Fruit fly (Drosophila melanogaster) whole organism, wandering third instar larva: Measurements from ENCODE around the gene CG12111.

Source experiments
- CG32264 ChIP-seq: fragments of 200-800 bp; sonication (Bioruptor generic); optimal IDR thresholded peaks from 2 replicates; lab custom pipeline; 2016; ENCODE audit warnings: missing biosample characterization, missing genetic modification characterization
- HLH106 ChIP-seq: fragments of 200-800 bp; optimal IDR thresholded peaks from 3 replicates; lab custom pipeline; 2019; ENCODE audit warnings: missing biosample characterization, mild to moderate bottlenecking, missing genetic modification characterization, moderate library complexity
- Hr78 ChIP-seq: fragments of >200 bp; optimal IDR thresholded peaks from 2 replicates; lab custom pipeline; 2017; ENCODE audit warnings: missing biosample characterization, missing genetic modification characterization
- Hr83 ChIP-seq: fragments of 200-300 bp; sonication (Bioruptor generic); optimal IDR thresholded peaks from 2 replicates; lab custom pipeline; 2016; ENCODE audit warnings: missing biosample characterization, mild to moderate bottlenecking, missing genetic modification characterization, moderate library complexity; ENCODE audit not compliant: poor library complexity, severe bottlenecking
- Rel ChIP-seq, 2 experiments: fragments of 200-800 bp; sonication (Bioruptor generic) in 1 of 2; optimal IDR thresholded peaks; 2 replicates in 1 of 2; 3 replicates in 1 of 2; lab custom pipeline; 2016 to 2019; ENCODE audit warnings: mild to moderate bottlenecking in 2 of 2, missing biosample characterization in 2 of 2, missing genetic modification characterization in 2 of 2, moderate library complexity in 1 of 2
- dsf ChIP-seq: sonication (Bioruptor generic); optimal IDR thresholded peaks from 2 replicates; lab custom pipeline; 2016; ENCODE audit warnings: missing biosample characterization, missing genetic modification characterization, borderline replicate concordance
- ey ChIP-seq: fragments of 200-800 bp; sonication (Bioruptor generic); optimal IDR thresholded peaks from 2 replicates; lab custom pipeline; 2016; ENCODE audit warnings: missing biosample characterization, missing genetic modification characterization
- pan ChIP-seq: fragments of >200 bp; optimal IDR thresholded peaks from 2 replicates; lab custom pipeline; 2017
- psq ChIP-seq: fragments of 200-800 bp; sonication (Bioruptor generic); optimal IDR thresholded peaks from 3 replicates; lab custom pipeline; 2017; ENCODE audit warnings: missing biosample characterization, mild to moderate bottlenecking, missing genetic modification characterization, moderate library complexity

- TF ChIP-seq CG32264 (GFP tag; lab: Kevin White, UChicago): no peak
- TF ChIP-seq Rel (GFP tag; optimal IDR thresholded peaks at IDR 0.05; lab: Kevin White, UChicago): peak; percentile 23
- peak; percentile 44 for TF ChIP-seq Rel (tag; optimal IDR thresholded peaks at IDR 0.05; lab: Kevin White, UChicago)
- no peak for TF ChIP-seq Hr78
- TF ChIP-seq psq (GFP tag; lab: Kevin White, UChicago): peak; percentile 72
- peak; percentile 71 for TF ChIP-seq Hr83 (GFP tag; lab: Kevin White, UChicago)
- peak; percentile 37 for TF ChIP-seq HLH106 (tag; lab: Kevin White, UChicago)
- no peak for TF ChIP-seq dsf (GFP tag; lab: Kevin White, UChicago)
- TF ChIP-seq ey (GFP tag; lab: Kevin White, UChicago): peak; percentile 48
- no peak for TF ChIP-seq pan (lab: Kevin White, UChicago)
Measured at dm6 chrX:8561404-8562397, 9.0 kb downstream of the CG12111 start.
